Worm (Caenorhabditis elegans) whole organism, L1 larva: ENCODE results near the gene M01B2.10.

Source experiments
- efl-1 ChIP-seq, 4 experiments: fragments of 150-350 bp; optimal IDR thresholded peaks in 3 of 4; peaks in 1 of 4; 1 replicate in 1 of 4; 2 replicates in 3 of 4; lab custom pipeline; 2014; ENCODE audit warnings: missing biosample characterization in 2 of 4, missing genetic modification characterization in 2 of 4, missing genetic modification reagents in 2 of 4
- nhr-12 ChIP-seq: sonication (generic microtip); optimal IDR thresholded peaks from 2 replicates; lab custom pipeline; 2017; ENCODE audit warnings: missing biosample characterization, missing genetic modification characterization

DNA sequence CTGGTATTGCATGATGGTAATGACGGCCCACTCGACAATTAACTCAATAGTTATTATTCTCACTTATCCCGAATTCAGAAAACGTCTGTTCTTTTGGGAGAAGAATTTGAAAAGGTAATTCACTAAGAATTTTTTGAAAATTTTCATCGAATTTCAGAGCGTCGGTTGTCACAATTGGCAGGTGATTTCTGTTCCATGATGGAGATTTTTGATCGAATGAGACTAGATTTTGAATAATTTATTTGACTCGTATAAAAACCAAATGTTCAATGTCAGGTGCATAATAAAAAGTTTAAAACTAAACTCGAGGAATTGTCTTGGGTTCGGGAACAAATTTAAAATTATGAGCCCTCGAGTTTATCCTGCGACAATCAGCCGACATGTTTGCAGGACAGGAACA, 45.5 kb downstream of the M01B2.10 start, which contains the start of gene sri-25:
- TF ChIP-seq efl-1 (optimal IDR thresholded peaks at IDR 0.05; lab: Kevin White, UChicago) (no peak), efl-1 (GFP tag; optimal IDR thresholded peaks at IDR 0.05 in 1 of 2; lab: Kevin White, UChicago) (no peak), nhr-12 (tag; lab: Kevin White, UChicago) (no peak)
